Worm (Caenorhabditis elegans) whole organism, young adult: Measurements from ENCODE around the gene his-64.

Source experiments
- C06A6.2 ChIP-seq: fragments of 200-800 bp; sonication (Bioruptor generic); conservative IDR thresholded peaks from 2 replicates; pipeline ENCODE4 v1.3.6; 2022; ENCODE audit warnings: missing genetic modification characterization, missing compliant biosample characterization
- C17E4.6 ChIP-seq: fragments of 200-800 bp; sonication (Bioruptor generic); IDR thresholded peaks from 2 replicates; pipeline ENCODE4 v1.3.6; 2022; ENCODE audit warnings: missing genetic modification reagents, missing genetic modification characterization, missing compliant biosample characterization
- F37B4.10 ChIP-seq: fragments of 200-800 bp; sonication (Bioruptor generic); IDR thresholded peaks from 2 replicates; pipeline ENCODE4 v1.3.6; 2022; ENCODE audit warnings: missing genetic modification characterization, missing compliant biosample characterization
- F39B2.1 ChIP-seq: fragments of 200-800 bp; sonication (Bioruptor generic); IDR thresholded peaks from 2 replicates; pipeline ENCODE4 v1.3.6; 2022; ENCODE audit warnings: missing genetic modification reagents, missing genetic modification characterization, missing compliant biosample characterization
- F52B5.7 ChIP-seq: sonication (generic microtip); optimal IDR thresholded peaks from 2 replicates; lab custom pipeline; 2016; ENCODE audit warnings: mild to moderate bottlenecking, missing genetic modification characterization, missing compliant biosample characterization
- F57A8.1 ChIP-seq: fragments of 200-800 bp; sonication (Bioruptor generic); optimal IDR thresholded peaks from 2 replicates; lab custom pipeline; 2018; ENCODE audit warnings: mild to moderate bottlenecking, missing genetic modification characterization, moderate library complexity, missing compliant biosample characterization
- K11D2.4 ChIP-seq: fragments of 200-800 bp; sonication (Bioruptor generic); IDR thresholded peaks from 2 replicates; pipeline ENCODE4 v1.3.6; 2022; ENCODE audit warnings: missing genetic modification reagents, missing genetic modification characterization, missing compliant biosample characterization
- K12H6.12 ChIP-seq: fragments of 200-800 bp; sonication (Bioruptor generic); optimal IDR thresholded peaks from 2 replicates; lab custom pipeline; 2018; ENCODE audit warnings: mild to moderate bottlenecking, missing genetic modification characterization, missing compliant biosample characterization
- T26A5.8 ChIP-seq: sonication (generic microtip); optimal IDR thresholded peaks from 2 replicates; lab custom pipeline; 2016; ENCODE audit warnings: missing genetic modification characterization, missing compliant biosample characterization
- Y67H2A.10 ChIP-seq: fragments of 200-800 bp; sonication (Bioruptor generic); conservative IDR thresholded peaks from 2 replicates; pipeline ENCODE4 v1.3.6; 2022; ENCODE audit warnings: missing genetic modification reagents, missing genetic modification characterization, missing compliant biosample characterization
- akir-1 ChIP-seq: fragments of 200-800 bp; sonication (Bioruptor generic); optimal IDR thresholded peaks from 2 replicates; lab custom pipeline; 2018; ENCODE audit warnings: mild to moderate bottlenecking, missing genetic modification characterization, moderate library complexity, missing compliant biosample characterization
- ama-1 ChIP-seq, 3 experiments: fragments of 150-350 bp in 1 of 3; sonication (generic microtip) in 2 of 3; optimal IDR thresholded peaks; 2 replicates each; lab custom pipeline; 2014 to 2018; ENCODE audit warnings: missing biosample characterization in 2 of 3, missing genetic modification characterization in 2 of 3, missing genetic modification reagents in 2 of 3
- aptf-2 ChIP-seq: fragments of 200-800 bp; sonication (Bioruptor generic); conservative IDR thresholded peaks from 2 replicates; pipeline ENCODE4 v1.3.6; 2022; ENCODE audit warnings: missing genetic modification reagents, missing genetic modification characterization, missing compliant biosample characterization
- aptf-3 ChIP-seq: fragments of 200-800 bp; sonication (Bioruptor generic); IDR thresholded peaks from 2 replicates; pipeline ENCODE4 v1.3.6; 2022; ENCODE audit warnings: missing genetic modification characterization, missing compliant biosample characterization
- attf-3 ChIP-seq: fragments of 200-800 bp; sonication (Bioruptor generic); conservative IDR thresholded peaks from 2 replicates; pipeline ENCODE4 v1.3.6; 2022; ENCODE audit warnings: missing genetic modification reagents, missing genetic modification characterization, missing compliant biosample characterization
- bed-2 ChIP-seq: fragments of 200-800 bp; sonication (Bioruptor generic); IDR thresholded peaks from 2 replicates; pipeline ENCODE4 v1.3.6; 2022; ENCODE audit warnings: missing genetic modification reagents, missing genetic modification characterization, missing compliant biosample characterization
- cebp-1 ChIP-seq, 2 experiments: fragments of 200-800 bp in 1 of 2; sonication (Bioruptor generic) in 1 of 2; sonication (generic microtip) in 1 of 2; IDR thresholded peaks in 1 of 2; optimal IDR thresholded peaks in 1 of 2; 2 replicates each; pipeline versions ENCODE4 v1.3.6 to Lab custom; 2017 to 2022; ENCODE audit warnings: missing compliant biosample characterization in 2 of 2, missing genetic modification characterization in 2 of 2, mild to moderate bottlenecking in 1 of 2, missing genetic modification reagents in 1 of 2, moderate library complexity in 1 of 2
- ceh-100 ChIP-seq: fragments of 200-800 bp; sonication (Bioruptor generic); IDR thresholded peaks from 2 replicates; pipeline ENCODE4 v1.3.6; 2022; ENCODE audit warnings: missing genetic modification reagents, missing genetic modification characterization, missing compliant biosample characterization
- ceh-27 ChIP-seq: fragments of 200-800 bp; sonication (Bioruptor generic); optimal IDR thresholded peaks from 2 replicates; lab custom pipeline; 2018; ENCODE audit warnings: mild to moderate bottlenecking, missing genetic modification characterization, moderate library complexity, missing compliant biosample characterization
- ceh-40 ChIP-seq: fragments of 200-800 bp; sonication (Bioruptor generic); IDR thresholded peaks from 2 replicates; pipeline ENCODE4 v1.3.6; 2022; ENCODE audit warnings: missing genetic modification characterization, missing compliant biosample characterization
- efl-1 ChIP-seq: fragments of 150-350 bp; optimal IDR thresholded peaks from 2 replicates; lab custom pipeline; 2014; ENCODE audit warnings: missing biosample characterization, missing genetic modification reagents, missing genetic modification characterization
- egrh-3 ChIP-seq: fragments of 200-800 bp; sonication (Bioruptor generic); IDR thresholded peaks from 2 replicates; pipeline ENCODE4 v1.3.6; 2022; ENCODE audit warnings: missing genetic modification reagents, missing genetic modification characterization, missing compliant biosample characterization
- fkh-3 ChIP-seq: sonication (generic microtip); optimal IDR thresholded peaks from 2 replicates; lab custom pipeline; 2016; ENCODE audit warnings: mild to moderate bottlenecking, missing genetic modification characterization, missing compliant biosample characterization
- hlh-26 ChIP-seq: fragments of 200-800 bp; sonication (Bioruptor generic); conservative IDR thresholded peaks from 2 replicates; pipeline ENCODE4 v1.3.6; 2022; ENCODE audit warnings: missing genetic modification reagents, missing genetic modification characterization, missing compliant biosample characterization
- hmg-1.2 ChIP-seq: fragments of 200-800 bp; sonication (Bioruptor generic); IDR thresholded peaks from 2 replicates; pipeline ENCODE4 v1.3.6; 2022; ENCODE audit warnings: missing genetic modification reagents, missing genetic modification characterization, missing compliant biosample characterization
- lag-1 ChIP-seq: fragments of 200-800 bp; sonication (Bioruptor generic); IDR thresholded peaks from 2 replicates; pipeline ENCODE4 v1.3.6; 2022; ENCODE audit warnings: missing genetic modification reagents, missing genetic modification characterization, missing compliant biosample characterization
- let-526 ChIP-seq: fragments of 200-800 bp; sonication (Bioruptor generic); IDR thresholded peaks from 2 replicates; pipeline ENCODE4 v1.3.6; 2022; ENCODE audit warnings: missing genetic modification reagents, missing genetic modification characterization, missing compliant biosample characterization
- let-607 ChIP-seq, 2 experiments: fragments of 200-800 bp in 1 of 2; sonication (Bioruptor generic) in 1 of 2; sonication (generic microtip) in 1 of 2; optimal IDR thresholded peaks; 2 replicates each; lab custom pipeline; 2016 to 2018; ENCODE audit warnings: mild to moderate bottlenecking in 2 of 2, missing compliant biosample characterization in 2 of 2, missing genetic modification characterization in 2 of 2, moderate library complexity in 2 of 2, missing genotype in 1 of 2
- lin-26 ChIP-seq: fragments of 200-800 bp; sonication (Bioruptor generic); IDR thresholded peaks from 2 replicates; pipeline ENCODE4 v1.3.6; 2022; ENCODE audit warnings: missing genetic modification reagents, missing genetic modification characterization, missing compliant biosample characterization
- lin-40 ChIP-seq: sonication (generic microtip); optimal IDR thresholded peaks from 2 replicates; lab custom pipeline; 2016; ENCODE audit warnings: missing genetic modification characterization, mild to moderate bottlenecking, missing compliant biosample characterization, missing genotype, missing genetic modification reagents
- lin-54 ChIP-seq: fragments of 200-800 bp; sonication (Bioruptor generic); optimal IDR thresholded peaks from 2 replicates; lab custom pipeline; 2018; ENCODE audit warnings: mild to moderate bottlenecking, missing genetic modification characterization, missing compliant biosample characterization
- mxl-1 ChIP-seq: sonication (generic microtip); optimal IDR thresholded peaks from 2 replicates; lab custom pipeline; 2016; ENCODE audit warnings: missing genetic modification characterization, missing compliant biosample characterization
- nhr-120 ChIP-seq: fragments of 200-800 bp; sonication (Bioruptor generic); IDR thresholded peaks from 2 replicates; pipeline ENCODE4 v1.3.6; 2022; ENCODE audit warnings: missing genetic modification characterization, missing compliant biosample characterization
- nhr-80 ChIP-seq: sonication (generic microtip); optimal IDR thresholded peaks from 2 replicates; lab custom pipeline; 2016; ENCODE audit warnings: missing genetic modification characterization, missing compliant biosample characterization
- repo-1 ChIP-seq: sonication (generic microtip); optimal IDR thresholded peaks from 2 replicates; lab custom pipeline; 2017; ENCODE audit warnings: mild to moderate bottlenecking, missing genetic modification characterization, missing compliant biosample characterization
- sea-2 ChIP-seq: fragments of 200-800 bp; sonication (Bioruptor generic); IDR thresholded peaks from 2 replicates; pipeline ENCODE4 v1.3.6; 2022; ENCODE audit warnings: missing genetic modification characterization, missing compliant biosample characterization
- snpc-3.4 ChIP-seq: sonication (generic microtip); optimal IDR thresholded peaks from 2 replicates; lab custom pipeline; 2017; ENCODE audit warnings: missing genetic modification characterization, mild to moderate bottlenecking, missing compliant biosample characterization, antibody characterized with exemption, moderate library complexity, missing genotype, missing genetic modification reagents
- snpc-4 ChIP-seq, 5 experiments: fragments of 150-350 bp in 1 of 5; sonication (generic microtip) in 4 of 5; optimal IDR thresholded peaks; 2 replicates each; lab custom pipeline; 2014 to 2018; ENCODE audit warnings: missing genetic modification characterization in 5 of 5, missing biosample characterization in 3 of 5, antibody characterized with exemption in 2 of 5, mild to moderate bottlenecking in 2 of 5, missing compliant biosample characterization in 2 of 5, missing genotype in 2 of 5, moderate library complexity in 2 of 5, missing genetic modification reagents in 1 of 5
- somi-1 ChIP-seq: fragments of 200-800 bp; sonication (Bioruptor generic); optimal IDR thresholded peaks from 2 replicates; lab custom pipeline; 2018; ENCODE audit warnings: mild to moderate bottlenecking, missing genetic modification characterization, missing compliant biosample characterization
- tbp1 ChIP-seq: fragments of 200-800 bp; sonication (Bioruptor generic); optimal IDR thresholded peaks from 2 replicates; lab custom pipeline; 2018; ENCODE audit warnings: mild to moderate bottlenecking, missing genetic modification characterization, missing compliant biosample characterization
- tbx-9 ChIP-seq: sonication (generic microtip); optimal IDR thresholded peaks from 2 replicates; lab custom pipeline; 2016; ENCODE audit warnings: borderline replicate concordance, missing genetic modification characterization, inconsistent platforms, missing compliant biosample characterization
- unc-62 ChIP-seq: fragments of 150-350 bp; optimal IDR thresholded peaks from 2 replicates; lab custom pipeline; 2014; ENCODE audit warnings: missing biosample characterization, missing genetic modification reagents, missing genetic modification characterization
- xnd-1 ChIP-seq: sonication (generic microtip); optimal IDR thresholded peaks from 2 replicates; lab custom pipeline; 2016; ENCODE audit warnings: missing genotype, missing genetic modification reagents, missing genetic modification characterization, missing compliant biosample characterization
- zfh-2 ChIP-seq: fragments of 200-800 bp; sonication (Bioruptor generic); conservative IDR thresholded peaks from 2 replicates; pipeline ENCODE4 v1.3.6; 2022; ENCODE audit warnings: missing genetic modification reagents, missing genetic modification characterization, missing compliant biosample characterization
- zim-3 ChIP-seq: sonication (generic microtip); optimal IDR thresholded peaks from 2 replicates; lab custom pipeline; 2017; ENCODE audit warnings: mild to moderate bottlenecking, missing genetic modification characterization, moderate library complexity, missing compliant biosample characterization
- ztf-22 ChIP-seq: fragments of 200-800 bp; sonication (Bioruptor generic); optimal IDR thresholded peaks from 2 replicates; lab custom pipeline; 2018; ENCODE audit warnings: mild to moderate bottlenecking, missing genetic modification characterization, moderate library complexity, missing compliant biosample characterization
- ztf-28 ChIP-seq: fragments of 200-800 bp; sonication (Bioruptor generic); IDR thresholded peaks from 2 replicates; pipeline ENCODE4 v1.3.6; 2022; ENCODE audit warnings: missing genetic modification reagents, missing genetic modification characterization, missing compliant biosample characterization

Gene his-64

DNA sequence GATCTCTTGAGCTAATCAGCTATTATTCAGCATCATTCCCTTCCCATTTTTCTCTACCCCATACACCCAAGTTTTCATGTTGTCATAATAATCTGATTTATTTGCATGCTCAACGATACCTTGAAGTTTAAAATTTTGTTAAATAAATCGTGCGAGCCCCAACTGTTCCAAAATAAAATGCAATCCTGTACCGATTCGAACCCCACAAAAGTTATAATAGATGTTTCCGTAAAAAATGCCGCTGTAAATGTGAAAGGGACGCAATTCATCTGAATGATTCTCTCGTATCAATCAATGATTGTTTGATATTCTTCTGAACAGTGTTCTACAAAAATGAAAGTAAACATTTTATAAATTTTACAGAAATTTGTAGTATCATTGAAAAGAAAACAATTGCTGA is 29.5 kb upstream of the his-64 start (continued):
- TF ChIP-seq sea-2 (GFP tag; lab: Robert Waterston, UW) (no peak), repo-1 (tag; lab: Kevin White, UChicago) (peak; percentile 55), attf-3 (GFP tag; lab: Robert Waterston, UW) (no peak), zim-3 (tag; lab: Kevin White, UChicago) (no peak), snpc-3.4 (tag; lab: Kevin White, UChicago) (peak; percentile 60), C06A6.2 (no peak), akir-1 (no peak), F37B4.10 (GFP tag; lab: Robert Waterston, UW) (no peak), nhr-80 (tag; lab: Kevin White, UChicago) (no peak), ceh-100 (0 out of 2 replicates have a peak, but pooled peaks have one; percentile 9), ceh-27 (GFP tag; lab: Kevin White, UChicago) (no peak), F39B2.1 (0 out of 2 replicates have a peak, but pooled peaks have one; percentile 35), F52B5.7 (tag; lab: Kevin White, UChicago) (peak; percentile 22), zfh-2 (GFP tag; lab: Robert Waterston, UW) (no peak), ceh-40 (GFP tag; lab: Robert Waterston, UW) (peak; percentile 68; the same call in 1 of the 2 replicates), cebp-1 (GFP tag; IDR thresholded peaks at IDR 0.05; lab: Robert Waterston, UW) (no peak), cebp-1 (tag; optimal IDR thresholded peaks at IDR 0.05; lab: Kevin White, UChicago) (no peak), unc-62 (GFP tag; lab: Kevin White, UChicago) (no peak), xnd-1 (tag; lab: Kevin White, UChicago) (peak; percentile 47), lin-26 (GFP tag; lab: Robert Waterston, UW) (no peak), Y67H2A.10 (no peak), C17E4.6 (GFP tag; lab: Robert Waterston, UW) (0 out of 2 replicates have a peak, but pooled peaks have one; percentile 27), somi-1 (GFP tag; lab: Kevin White, UChicago) (no peak), tbx-9 (tag; lab: Kevin White, UChicago) (no peak), F57A8.1 (no peak), ztf-22 (GFP tag; lab: Kevin White, UChicago) (no peak), lag-1 (GFP tag; lab: Robert Waterston, UW) (no peak), lin-40 (no peak), let-607 (tag; optimal IDR thresholded peaks at IDR 0.05; lab: Kevin White, UChicago) (no peak), T26A5.8 (peak; percentile 72), aptf-3 (no peak), mxl-1 (tag; lab: Kevin White, UChicago) (no peak), ama-1 (optimal IDR thresholded peaks at IDR 0.05; lab: Kevin White, UChicago) (no peak), ama-1 (GFP tag; optimal IDR thresholded peaks at IDR 0.05; lab: Kevin White, UChicago) (peak; percentile 44 to 85), tbp1 (GFP tag; lab: Kevin White, UChicago) (peak; percentile 57), hlh-26 (no peak), K11D2.4 (GFP tag; lab: Robert Waterston, UW) (no peak), K12H6.12 (tag; lab: Kevin White, UChicago) (no peak), hmg-1.2 (GFP tag; lab: Robert Waterston, UW) (peak; percentile 47), ztf-28 (no peak), egrh-3 (GFP tag; lab: Robert Waterston, UW) (no peak), efl-1 (peak; percentile 30), nhr-120 (GFP tag; lab: Robert Waterston, UW) (no peak), lin-54 (GFP tag; lab: Kevin White, UChicago) (peak; percentile 71), aptf-2 (GFP tag; lab: Robert Waterston, UW) (no peak), snpc-4 (GFP tag; optimal IDR thresholded peaks at IDR 0.05; lab: Kevin White, UChicago) (no peak), snpc-4 (tag; optimal IDR thresholded peaks at IDR 0.05; lab: Kevin White, UChicago) (peak in 2 of 4 experiments; percentile 14 to 24), let-526 (GFP tag; lab: Robert Waterston, UW) (no peak), fkh-3 (tag; lab: Kevin White, UChicago) (no peak), bed-2 (GFP tag; lab: Robert Waterston, UW) (no peak)
